Fruit fly (Drosophila melanogaster): ENCODE data around the gene CG12091.
A peak's percentile ranks its signal among the peaks of the same experiment; 100 is the strongest.

Gene CG12091

DNA sequence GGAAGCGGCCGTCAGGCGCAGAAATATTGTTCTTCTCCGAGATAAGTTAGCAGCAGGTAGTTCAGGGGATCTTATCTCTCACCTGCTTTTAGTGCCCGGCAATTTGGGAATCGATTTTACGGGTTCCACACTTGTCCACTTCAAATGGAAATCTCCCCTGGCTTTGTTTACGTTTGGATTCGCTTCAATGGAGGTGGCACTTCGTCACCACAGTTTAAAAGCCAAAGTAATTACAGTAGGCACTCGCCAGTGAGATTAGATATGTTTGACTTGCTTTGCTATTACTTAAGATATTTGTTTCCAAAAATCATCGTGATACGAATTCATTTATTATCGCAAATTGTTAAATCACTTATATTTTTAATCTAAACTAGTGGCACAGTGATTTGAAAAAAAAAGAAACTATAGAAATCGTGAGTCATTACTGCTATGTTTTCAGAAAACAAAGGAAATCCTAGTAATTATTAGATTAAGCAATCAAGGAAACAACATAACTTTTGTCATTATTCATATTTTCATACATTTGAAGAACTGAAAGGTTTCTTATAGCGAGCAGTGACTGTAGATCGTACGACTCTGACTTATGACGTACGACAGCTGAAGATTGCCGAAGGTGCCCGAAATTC is 11.8 kb upstream of the CG12091 start (continued):
- TF ChIP-seq zf30C (GFP tag; optimal IDR thresholded peaks at IDR 0.05) = no peak
- TF ChIP-seq CG11093 (GFP tag; IDR thresholded peaks at IDR 0.05) = no peak
- no peak for TF ChIP-seq sc (optimal IDR thresholded peaks at IDR 0.05)
- no peak for TF ChIP-seq sc (GFP tag; optimal IDR thresholded peaks at IDR 0.05)
- 0 out of 2 replicates have a peak, but pooled peaks have one; percentile 13 for TF ChIP-seq Rx (GFP tag; IDR thresholded peaks at IDR 0.05)
- TF ChIP-seq CG4360 (GFP tag; IDR thresholded peaks at IDR 0.05) = no peak
- peak; percentile 57 for TF ChIP-seq CG7786 (GFP tag; optimal IDR thresholded peaks at IDR 0.05)
- TF ChIP-seq CG31224 (GFP tag; IDR thresholded peaks at IDR 0.05) = 0 out of 2 replicates have a peak, but pooled peaks have one; percentile 35
- no peak for TF ChIP-seq oc (tag; optimal IDR thresholded peaks at IDR 0.05)
- peak; percentile 79 for TF ChIP-seq Fer1 (GFP tag; optimal IDR thresholded peaks at IDR 0.05)
- TF ChIP-seq sima (GFP tag; optimal IDR thresholded peaks at IDR 0.05) = no peak
- TF ChIP-seq trem (tag; optimal IDR thresholded peaks at IDR 0.05) = no peak
- TF ChIP-seq nom (GFP tag; optimal IDR thresholded peaks at IDR 0.05) = no peak
- TF ChIP-seq danr (GFP tag; IDR thresholded peaks at IDR 0.05) = 0 out of 2 replicates have a peak, but pooled peaks have one; percentile 11
- TF ChIP-seq Mrtf (GFP tag; IDR thresholded peaks at IDR 0.05) = no peak
- no peak for TF ChIP-seq CG1024 (GFP tag; IDR thresholded peaks at IDR 0.05)
- TF ChIP-seq eyg (GFP tag; optimal IDR thresholded peaks at IDR 0.05) = no peak
- TF ChIP-seq CHES-1-like (GFP tag; optimal IDR thresholded peaks at IDR 0.05) = no peak
- peak; percentile 84 for TF ChIP-seq CG2678 (tag; optimal IDR thresholded peaks at IDR 0.05)
- TF ChIP-seq CG13424 (tag; optimal IDR thresholded peaks at IDR 0.05) = peak; percentile 66
- no peak for TF ChIP-seq Tbp (GFP tag; optimal IDR thresholded peaks at IDR 0.05)
- no peak for TF ChIP-seq Hr39 (optimal IDR thresholded peaks at IDR 0.05)
- TF ChIP-seq ato (GFP tag; IDR thresholded peaks at IDR 0.05; ENCODE audit: partially characterized antibody) = no peak
- peak; percentile 27; the same call in 1 of the 2 replicates for TF ChIP-seq sob (GFP tag; IDR thresholded peaks at IDR 0.05)
- TF ChIP-seq her (GFP tag; optimal IDR thresholded peaks at IDR 0.05) = peak; percentile 38
- peak; percentile 95 for TF ChIP-seq Ets65A (GFP tag)
- TF ChIP-seq CG3847 (GFP tag; IDR thresholded peaks at IDR 0.05) = peak; percentile 20; the same call in 1 of the 2 replicates
- no peak for TF ChIP-seq Kr (GFP tag; optimal IDR thresholded peaks at IDR 0.05)
- peak; percentile 40 for TF ChIP-seq CG13894 (tag; optimal IDR thresholded peaks at IDR 0.05)
- TF ChIP-seq eve (GFP tag; optimal IDR thresholded peaks at IDR 0.05) = no peak
- no peak for TF ChIP-seq Dp (GFP tag; optimal IDR thresholded peaks at IDR 0.05)
- TF ChIP-seq CG11456 (GFP tag; IDR thresholded peaks at IDR 0.05) = no peak
- TF ChIP-seq kay (GFP tag; optimal IDR thresholded peaks at IDR 0.05) = peak; percentile 49
- no peak for TF ChIP-seq CG7357 (GFP tag; IDR thresholded peaks at IDR 0.05)
- no peak for TF ChIP-seq fd64A (GFP tag; optimal IDR thresholded peaks at IDR 0.05)
- no peak for TF ChIP-seq CG8089 (GFP tag; optimal IDR thresholded peaks at IDR 0.05)
- no peak for TF ChIP-seq hbn (GFP tag; IDR thresholded peaks at IDR 0.05; ENCODE audit: partially characterized antibody)
- no peak for TF ChIP-seq en (GFP tag; optimal IDR thresholded peaks at IDR 0.05)
- TF ChIP-seq CG32767 (GFP tag; IDR thresholded peaks at IDR 0.05) = no peak
- no peak for TF ChIP-seq nau (GFP tag; optimal IDR thresholded peaks at IDR 0.05)
- TF ChIP-seq CG7839 (tag; optimal IDR thresholded peaks at IDR 0.05) = peak; percentile 79
- peak; percentile 46 for TF ChIP-seq mirr (GFP tag; optimal IDR thresholded peaks at IDR 0.05)
- TF ChIP-seq CG7372 (GFP tag; IDR thresholded peaks at IDR 0.05) = 0 out of 2 replicates have a peak, but pooled peaks have one; percentile 9
- TF ChIP-seq CG11085 (GFP tag; IDR thresholded peaks at IDR 0.05) = 0 out of 2 replicates have a peak, but pooled peaks have one; percentile 9
- peak; percentile 59 for TF ChIP-seq CG4424 (GFP tag; optimal IDR thresholded peaks at IDR 0.05)
- peak; percentile 54 for TF ChIP-seq Hmx (GFP tag; optimal IDR thresholded peaks at IDR 0.05)
- TF ChIP-seq CG18476 (GFP tag; optimal IDR thresholded peaks at IDR 0.05) = peak; percentile 31
- no peak for TF ChIP-seq prd (optimal IDR thresholded peaks at IDR 0.05)
- peak; percentile 51; the same call in 2 of the 3 replicates for TF ChIP-seq prd (GFP tag; IDR thresholded peaks at IDR 0.05)
- no peak for TF ChIP-seq CG30020 (tag; optimal IDR thresholded peaks at IDR 0.05)
- no peak for TF ChIP-seq h (optimal IDR thresholded peaks at IDR 0.05)
- no peak for TF ChIP-seq klu (GFP tag; IDR thresholded peaks at IDR 0.05)
